Worm (Caenorhabditis elegans) whole organism, young adult: ENCODE data around the gene pptr-2.

Experiments
- C17E4.6 ChIP-seq: fragments of 200-800 bp; sonication (Bioruptor generic); IDR thresholded peaks from 2 replicates; pipeline ENCODE4 v1.3.6; 2022; ENCODE audit warnings: missing genetic modification reagents, missing genetic modification characterization, missing compliant biosample characterization
- D2030.7 ChIP-seq: fragments of 200-800 bp; sonication (Bioruptor generic); IDR thresholded peaks from 2 replicates; pipeline ENCODE4 v1.3.6; 2022; ENCODE audit warnings: missing genetic modification reagents, missing genetic modification characterization, missing compliant biosample characterization
- F22D6.2 ChIP-seq: sonication (generic microtip); optimal IDR thresholded peaks from 2 replicates; lab custom pipeline; 2016; ENCODE audit warnings: mild to moderate bottlenecking, missing genetic modification characterization, missing compliant biosample characterization
- F49E8.2 ChIP-seq: sonication (generic microtip); optimal IDR thresholded peaks from 3 replicates; lab custom pipeline; 2017; ENCODE audit warnings: missing genetic modification characterization, mild to moderate bottlenecking, missing compliant biosample characterization, antibody characterized with exemption, moderate library complexity; ENCODE audit not compliant: insufficient read depth
- F55B11.4 ChIP-seq: sonication (generic microtip); optimal IDR thresholded peaks from 2 replicates; lab custom pipeline; 2016; ENCODE audit warnings: missing compliant biosample characterization, missing genetic modification characterization, borderline replicate concordance; ENCODE audit not compliant: insufficient read depth
- Y53G8AR.9 ChIP-seq: fragments of 200-800 bp; sonication (Bioruptor generic); conservative IDR thresholded peaks from 2 replicates; pipeline ENCODE4 v1.3.6; 2022; ENCODE audit warnings: missing genetic modification reagents, missing genetic modification characterization, missing compliant biosample characterization
- Y67H2A.10 ChIP-seq: fragments of 200-800 bp; sonication (Bioruptor generic); conservative IDR thresholded peaks from 2 replicates; pipeline ENCODE4 v1.3.6; 2022; ENCODE audit warnings: missing genetic modification reagents, missing genetic modification characterization, missing compliant biosample characterization
- ZK185.1 ChIP-seq: sonication (generic microtip); optimal IDR thresholded peaks from 2 replicates; lab custom pipeline; 2016; ENCODE audit warnings: mild to moderate bottlenecking, missing genetic modification characterization, missing compliant biosample characterization; ENCODE audit not compliant: poor library complexity, severe bottlenecking
- akir-1 ChIP-seq: fragments of 200-800 bp; sonication (Bioruptor generic); optimal IDR thresholded peaks from 2 replicates; lab custom pipeline; 2018; ENCODE audit warnings: mild to moderate bottlenecking, missing genetic modification characterization, moderate library complexity, missing compliant biosample characterization
- atf-7 ChIP-seq: sonication (generic microtip); optimal IDR thresholded peaks from 2 replicates; lab custom pipeline; 2017; ENCODE audit warnings: mild to moderate bottlenecking, missing genetic modification characterization, missing compliant biosample characterization
- attf-6 ChIP-seq: fragments of 200-800 bp; sonication (Bioruptor generic); IDR thresholded peaks from 2 replicates; pipeline ENCODE4 v1.3.6; 2022; ENCODE audit warnings: missing genetic modification reagents, missing genetic modification characterization, missing compliant biosample characterization
- ccch-3 ChIP-seq: fragments of 200-800 bp; sonication (Bioruptor generic); optimal IDR thresholded peaks from 2 replicates; lab custom pipeline; 2018; ENCODE audit warnings: mild to moderate bottlenecking, missing genetic modification characterization, missing compliant biosample characterization
- ceh-100 ChIP-seq: fragments of 200-800 bp; sonication (Bioruptor generic); IDR thresholded peaks from 2 replicates; pipeline ENCODE4 v1.3.6; 2022; ENCODE audit warnings: missing genetic modification reagents, missing genetic modification characterization, missing compliant biosample characterization
- ceh-58 ChIP-seq: fragments of 200-800 bp; sonication (Bioruptor generic); IDR thresholded peaks from 2 replicates; pipeline ENCODE4 v1.3.6; 2022; ENCODE audit warnings: missing genetic modification characterization, missing compliant biosample characterization
- ceh-79 ChIP-seq: sonication (generic microtip); optimal IDR thresholded peaks from 2 replicates; lab custom pipeline; 2017; ENCODE audit warnings: mild to moderate bottlenecking, missing genetic modification characterization, missing compliant biosample characterization
- ceh-91 ChIP-seq: fragments of 200-800 bp; sonication (Bioruptor generic); IDR thresholded peaks from 2 replicates; pipeline ENCODE4 v1.3.6; 2022; ENCODE audit warnings: missing genetic modification reagents, missing genetic modification characterization, missing compliant biosample characterization
- die-1 ChIP-seq: sonication (generic microtip); optimal IDR thresholded peaks from 2 replicates; lab custom pipeline; 2016; ENCODE audit warnings: missing genotype, mild to moderate bottlenecking, missing genetic modification characterization, missing compliant biosample characterization
- dox-1 ChIP-seq: fragments of 200-800 bp; sonication (Bioruptor generic); IDR thresholded peaks from 2 replicates; pipeline ENCODE4 v1.3.6; 2022; ENCODE audit warnings: missing genetic modification reagents, missing genetic modification characterization, missing compliant biosample characterization
- dpl-1 ChIP-seq: fragments of 150-350 bp; optimal IDR thresholded peaks from 2 replicates; lab custom pipeline; 2014; ENCODE audit warnings: missing biosample characterization, missing genetic modification reagents, missing genetic modification characterization
- efl-1 ChIP-seq: fragments of 150-350 bp; optimal IDR thresholded peaks from 2 replicates; lab custom pipeline; 2014; ENCODE audit warnings: missing biosample characterization, missing genetic modification reagents, missing genetic modification characterization
- hlh-12 ChIP-seq: sonication (generic microtip); optimal IDR thresholded peaks from 2 replicates; lab custom pipeline; 2016; ENCODE audit warnings: missing genetic modification characterization, missing compliant biosample characterization
- hlh-26 ChIP-seq: fragments of 200-800 bp; sonication (Bioruptor generic); conservative IDR thresholded peaks from 2 replicates; pipeline ENCODE4 v1.3.6; 2022; ENCODE audit warnings: missing genetic modification reagents, missing genetic modification characterization, missing compliant biosample characterization
- hrde-1 ChIP-seq: sonication (generic microtip); optimal IDR thresholded peaks from 2 replicates; lab custom pipeline; 2016; ENCODE audit warnings: missing genetic modification characterization, mild to moderate bottlenecking, missing compliant biosample characterization, moderate library complexity, missing genotype, missing genetic modification reagents, borderline replicate concordance
- hsf-1 ChIP-seq: fragments of 200-800 bp; sonication (Bioruptor generic); IDR thresholded peaks from 2 replicates; pipeline ENCODE4 v1.3.6; 2022; ENCODE audit warnings: missing genetic modification reagents, missing genetic modification characterization, missing compliant biosample characterization
- lin-40 ChIP-seq: sonication (generic microtip); optimal IDR thresholded peaks from 2 replicates; lab custom pipeline; 2016; ENCODE audit warnings: missing genetic modification characterization, mild to moderate bottlenecking, missing compliant biosample characterization, missing genotype, missing genetic modification reagents
- madf-10 ChIP-seq: sonication (generic microtip); optimal IDR thresholded peaks from 2 replicates; lab custom pipeline; 2016; ENCODE audit warnings: mild to moderate bottlenecking, missing genetic modification characterization, missing compliant biosample characterization
- madf-6 ChIP-seq: fragments of 200-800 bp; sonication (Bioruptor generic); IDR thresholded peaks from 2 replicates; pipeline ENCODE4 v1.3.6; 2022; ENCODE audit warnings: missing genetic modification reagents, missing genetic modification characterization, missing compliant biosample characterization
- madf-8 ChIP-seq: fragments of 200-800 bp; sonication (Bioruptor generic); conservative IDR thresholded peaks from 2 replicates; pipeline ENCODE4 v1.3.6; 2022; ENCODE audit warnings: missing genetic modification reagents, missing genetic modification characterization, missing compliant biosample characterization
- nfya-1 ChIP-seq: sonication (generic microtip); optimal IDR thresholded peaks from 2 replicates; lab custom pipeline; 2017; ENCODE audit warnings: antibody characterized with exemption, missing compliant biosample characterization, missing genetic modification characterization, borderline replicate concordance; ENCODE audit not compliant: insufficient read depth
- nfyb-1 ChIP-seq: fragments of 200-800 bp; sonication (Bioruptor generic); IDR thresholded peaks from 2 replicates; pipeline ENCODE4 v1.3.6; 2022; ENCODE audit warnings: missing genetic modification reagents, missing genetic modification characterization, missing compliant biosample characterization
- nhr-90 ChIP-seq: sonication (generic microtip); optimal IDR thresholded peaks from 2 replicates; lab custom pipeline; 2016; ENCODE audit warnings: missing genotype, mild to moderate bottlenecking, missing genetic modification characterization, missing compliant biosample characterization
- pbrm-1 ChIP-seq: fragments of 200-800 bp; sonication (Bioruptor generic); IDR thresholded peaks from 2 replicates; pipeline ENCODE4 v1.3.6; 2022; ENCODE audit warnings: missing genetic modification reagents, missing genetic modification characterization, missing compliant biosample characterization
- pha-4 ChIP-seq: fragments of 150-350 bp; sonication (generic microtip); optimal IDR thresholded peaks from 2 replicates; lab custom pipeline; 2014; ENCODE audit warnings: missing biosample characterization, missing genetic modification reagents, missing genetic modification characterization
- rec-8 ChIP-seq, 2 experiments: sonication (generic microtip); optimal IDR thresholded peaks; 2 replicates each; lab custom pipeline; 2016; ENCODE audit warnings: mild to moderate bottlenecking in 2 of 2, missing genetic modification characterization in 2 of 2, missing genetic modification reagents in 2 of 2, missing genotype in 2 of 2, missing biosample characterization in 1 of 2, missing compliant biosample characterization in 1 of 2, moderate library complexity in 1 of 2
- rpc-1 ChIP-seq, 2 experiments: fragments of 150-350 bp in 1 of 2; sonication (generic microtip) in 1 of 2; optimal IDR thresholded peaks; 2 replicates each; lab custom pipeline; 2014 to 2018; ENCODE audit warnings: missing biosample characterization in 1 of 2, missing genetic modification characterization in 1 of 2, missing genetic modification reagents in 1 of 2, missing genotype in 1 of 2
- snpc-1.1 ChIP-seq: sonication (generic microtip); optimal IDR thresholded peaks from 2 replicates; lab custom pipeline; 2017; ENCODE audit warnings: missing genetic modification characterization, mild to moderate bottlenecking, missing compliant biosample characterization, antibody characterized with exemption, moderate library complexity, missing genotype, missing genetic modification reagents; ENCODE audit not compliant: insufficient read depth
- snpc-1.3 ChIP-seq: sonication (generic microtip); optimal IDR thresholded peaks from 2 replicates; lab custom pipeline; 2017; ENCODE audit warnings: missing genetic modification characterization, mild to moderate bottlenecking, missing compliant biosample characterization, antibody characterized with exemption, moderate library complexity, missing genotype, missing genetic modification reagents; ENCODE audit not compliant: insufficient read depth
- snpc-4 ChIP-seq, 5 experiments: fragments of 150-350 bp in 1 of 5; sonication (generic microtip) in 4 of 5; optimal IDR thresholded peaks; 2 replicates each; lab custom pipeline; 2014 to 2018; ENCODE audit warnings: missing genetic modification characterization in 5 of 5, missing biosample characterization in 3 of 5, antibody characterized with exemption in 2 of 5, mild to moderate bottlenecking in 2 of 5, missing compliant biosample characterization in 2 of 5, missing genotype in 2 of 5, moderate library complexity in 2 of 5, missing genetic modification reagents in 1 of 5
- somi-1 ChIP-seq: fragments of 200-800 bp; sonication (Bioruptor generic); optimal IDR thresholded peaks from 2 replicates; lab custom pipeline; 2018; ENCODE audit warnings: mild to moderate bottlenecking, missing genetic modification characterization, missing compliant biosample characterization
- unc-62 ChIP-seq: fragments of 150-350 bp; optimal IDR thresholded peaks from 2 replicates; lab custom pipeline; 2014; ENCODE audit warnings: missing biosample characterization, missing genetic modification reagents, missing genetic modification characterization
- zfh-2 ChIP-seq: fragments of 200-800 bp; sonication (Bioruptor generic); conservative IDR thresholded peaks from 2 replicates; pipeline ENCODE4 v1.3.6; 2022; ENCODE audit warnings: missing genetic modification reagents, missing genetic modification characterization, missing compliant biosample characterization
- zim-3 ChIP-seq: sonication (generic microtip); optimal IDR thresholded peaks from 2 replicates; lab custom pipeline; 2017; ENCODE audit warnings: mild to moderate bottlenecking, missing genetic modification characterization, moderate library complexity, missing compliant biosample characterization
- ztf-18 ChIP-seq: sonication (generic microtip); optimal IDR thresholded peaks from 2 replicates; lab custom pipeline; 2016; ENCODE audit warnings: missing genotype, mild to moderate bottlenecking, missing genetic modification characterization, missing compliant biosample characterization
- ztf-25 ChIP-seq: fragments of 200-800 bp; sonication (Bioruptor generic); IDR thresholded peaks from 2 replicates; pipeline ENCODE4 v1.3.6; 2022; ENCODE audit warnings: missing genetic modification reagents, missing genetic modification characterization, missing compliant biosample characterization
- ztf-3 ChIP-seq: fragments of 200-800 bp; sonication (Bioruptor generic); optimal IDR thresholded peaks from 2 replicates; lab custom pipeline; 2018; ENCODE audit warnings: mild to moderate bottlenecking, missing genetic modification characterization, missing compliant biosample characterization
- ztf-6 ChIP-seq: fragments of 200-800 bp; sonication (Bioruptor generic); IDR thresholded peaks from 2 replicates; pipeline ENCODE4 v1.3.6; 2022; ENCODE audit warnings: missing genetic modification reagents, missing genetic modification characterization, missing compliant biosample characterization

Gene pptr-2

ce11 chrV:11076403-11076802 is 41.7 kb upstream of the pptr-2 start (continued):
- TF ChIP-seq F55B11.4 (tag; lab: Kevin White, UChicago) = no peak
- TF ChIP-seq rec-8 (tag; optimal IDR thresholded peaks at IDR 0.05; lab: Kevin White, UChicago) = peak in 1 of 2 experiments; percentile 2
- TF ChIP-seq attf-6 (GFP tag; lab: Robert Waterston, UW) = peak; percentile 87
- peak; percentile 71 for TF ChIP-seq ceh-100 (GFP tag; lab: Robert Waterston, UW)
- peak; percentile 67 for TF ChIP-seq die-1 (tag; lab: Kevin White, UChicago)
- TF ChIP-seq Y67H2A.10 (GFP tag; lab: Robert Waterston, UW) = no peak
- no peak for TF ChIP-seq unc-62 (GFP tag; lab: Kevin White, UChicago)
- peak; percentile 38 for TF ChIP-seq snpc-1.3
- TF ChIP-seq nfya-1 (tag; lab: Kevin White, UChicago) = no peak
- no peak for TF ChIP-seq zfh-2 (GFP tag; lab: Robert Waterston, UW)
- TF ChIP-seq snpc-4 (GFP tag; optimal IDR thresholded peaks at IDR 0.05; lab: Kevin White, UChicago) = peak; percentile 28
- peak in 3 of 4 experiments; percentile 50 to 52 (median 50) for TF ChIP-seq snpc-4 (tag; optimal IDR thresholded peaks at IDR 0.05; lab: Kevin White, UChicago)
- TF ChIP-seq dpl-1 (GFP tag; lab: Kevin White, UChicago) = no peak
- TF ChIP-seq snpc-1.1 = no peak
- peak; percentile 79 for TF ChIP-seq pbrm-1 (GFP tag; lab: Robert Waterston, UW)
- no peak for TF ChIP-seq ztf-18 (tag; lab: Kevin White, UChicago)
- TF ChIP-seq ztf-3 = no peak
- TF ChIP-seq nhr-90 (tag; lab: Kevin White, UChicago) = peak; percentile 15
- no peak for TF ChIP-seq ceh-79 (tag; lab: Kevin White, UChicago)
- TF ChIP-seq ccch-3 = no peak
- peak; percentile 86 for TF ChIP-seq madf-6 (GFP tag; lab: Robert Waterston, UW)
- TF ChIP-seq F22D6.2 = no peak
- TF ChIP-seq hsf-1 (GFP tag; lab: Robert Waterston, UW) = peak; percentile 86
- TF ChIP-seq D2030.7 (GFP tag; lab: Robert Waterston, UW) = 0 out of 2 replicates have a peak, but pooled peaks have one; percentile 30
- TF ChIP-seq ztf-6 (GFP tag; lab: Robert Waterston, UW) = no peak
- TF ChIP-seq hrde-1 (tag; lab: Kevin White, UChicago) = peak; percentile 85
- TF ChIP-seq dox-1 (GFP tag; lab: Robert Waterston, UW) = peak; percentile 65
- TF ChIP-seq efl-1 (GFP tag; lab: Kevin White, UChicago) = no peak
- TF ChIP-seq nfyb-1 (GFP tag; lab: Robert Waterston, UW) = peak; percentile 84
- TF ChIP-seq zim-3 (tag; lab: Kevin White, UChicago) = peak; percentile 47
- TF ChIP-seq Y53G8AR.9 (GFP tag; lab: Robert Waterston, UW) = peak; percentile 95
- TF ChIP-seq akir-1 (GFP tag; lab: Kevin White, UChicago) = no peak
- TF ChIP-seq hlh-12 = no peak
- peak; percentile 31 for TF ChIP-seq madf-10 (tag; lab: Kevin White, UChicago)
- peak; percentile 57 for TF ChIP-seq C17E4.6 (GFP tag; lab: Robert Waterston, UW)

- TF ChIP-seq F49E8.2 (no peak), ZK185.1 (tag; lab: Kevin White, UChicago) (no peak), ceh-58 (GFP tag; lab: Robert Waterston, UW) (no peak), somi-1 (GFP tag; lab: Kevin White, UChicago) (no peak), hsf-1 (GFP tag; lab: Robert Waterston, UW) (no peak), hlh-26 (GFP tag; lab: Robert Waterston, UW) (no peak), madf-8 (peak; percentile 64), dpl-1 (GFP tag; lab: Kevin White, UChicago) (no peak), pha-4 (no peak), rpc-1 (optimal IDR thresholded peaks at IDR 0.05; lab: Kevin White, UChicago) (no peak), rpc-1 (tag; optimal IDR thresholded peaks at IDR 0.05; lab: Kevin White, UChicago) (no peak), atf-7 (tag; lab: Kevin White, UChicago) (no peak), ztf-3 (no peak), lin-40 (tag; lab: Kevin White, UChicago) (no peak), ceh-91 (GFP tag; lab: Robert Waterston, UW) (no peak), Y53G8AR.9 (GFP tag; lab: Robert Waterston, UW) (no peak), ztf-25 (GFP tag; lab: Robert Waterston, UW) (no peak), akir-1 (GFP tag; lab: Kevin White, UChicago) (no peak)
These were observed 41.3 kb upstream of the pptr-2 start for ce11 chrV:11076028-11076402.
